Worm (Caenorhabditis elegans) whole organism, midembryonic: ENCODE data around the gene rog-1.

ENCODE experiments used
- T22C8.4 ChIP-seq: fragments of 200-800 bp; sonication (Bioruptor generic); IDR thresholded peaks from 2 replicates; pipeline ENCODE4 v1.3.6; 2022; ENCODE audit warnings: missing genetic modification characterization, missing compliant biosample characterization
- cog-1 ChIP-seq: sonication (generic microtip); optimal IDR thresholded peaks from 2 replicates; lab custom pipeline; 2016; ENCODE audit warnings: missing genetic modification characterization, missing compliant biosample characterization
- ref-1 ChIP-seq: fragments of 200-800 bp; sonication (Bioruptor generic); conservative IDR thresholded peaks from 2 replicates; pipeline ENCODE4 v1.3.6; 2022; ENCODE audit warnings: missing genetic modification reagents, missing genetic modification characterization, missing compliant biosample characterization
- ztf-23 ChIP-seq: fragments of 200-800 bp; sonication (Bioruptor generic); IDR thresholded peaks from 2 replicates; pipeline ENCODE4 v1.3.6; 2022; ENCODE audit warnings: missing genetic modification reagents, missing genetic modification characterization, missing compliant biosample characterization

- TF ChIP-seq T22C8.4 (GFP tag; lab: Robert Waterston, UW) (no peak), ref-1 (GFP tag; lab: Robert Waterston, UW) (no peak), ztf-23 (GFP tag; lab: Robert Waterston, UW) (no peak), cog-1 (tag; lab: Kevin White, UChicago) (no peak)
Observed at ce11 chrII:1326689-1327088, 48.1 kb downstream of the rog-1 start, which contains the start of gene jip-1.
